Fruit fly (Drosophila melanogaster): ENCODE measurements around the gene Argk2.

The Argk2 gene

dm6 chr3L:9057429-9058088 is 10.3 kb downstream of the Argk2 start (continued):
- TF ChIP-seq Sox102F (GFP tag; optimal IDR thresholded peaks at IDR 0.05) (peak; percentile 93), CG4617 (GFP tag; optimal IDR thresholded peaks at IDR 0.05; ENCODE audit: borderline replicate concordance) (peak; percentile 48), CG11696 (GFP tag; IDR thresholded peaks at IDR 0.05) (peak; percentile 55; the same call in 1 of the 2 replicates), CG10431 (GFP tag; optimal IDR thresholded peaks at IDR 0.05) (peak; percentile 78), tio (GFP tag; optimal IDR thresholded peaks at IDR 0.05) (peak; percentile 86), ttk (GFP tag; IDR thresholded peaks at IDR 0.05) (peak; percentile 87), so (GFP tag; IDR thresholded peaks at IDR 0.05) (peak; percentile 87), inv (GFP tag; IDR thresholded peaks at IDR 0.05; ENCODE audit: partially characterized antibody) (no peak), CG3065 (GFP tag; optimal IDR thresholded peaks at IDR 0.05) (peak; percentile 76), CG32767 (GFP tag; IDR thresholded peaks at IDR 0.05) (peak; percentile 82), CG6683 (GFP tag; optimal IDR thresholded peaks at IDR 0.05) (peak; percentile 89), CG34422 (GFP tag; IDR thresholded peaks at IDR 0.05) (peak; percentile 86), cato (GFP tag; optimal IDR thresholded peaks at IDR 0.05; ENCODE audit: borderline replicate concordance) (peak; percentile 78), grau (tag; optimal IDR thresholded peaks at IDR 0.05) (peak; percentile 94), CG3995 (GFP tag; optimal IDR thresholded peaks at IDR 0.05) (peak; percentile 43), crp (GFP tag; optimal IDR thresholded peaks at IDR 0.05) (peak in 1 of 2 experiments; percentile 42), prd (optimal IDR thresholded peaks at IDR 0.05) (no peak), prd (GFP tag; IDR thresholded peaks at IDR 0.05) (peak; percentile 93), CG4328 (GFP tag; optimal IDR thresholded peaks at IDR 0.05) (peak; percentile 87), hbn (GFP tag; IDR thresholded peaks at IDR 0.05; ENCODE audit: partially characterized antibody) (no peak), Xbp1 (GFP tag; optimal IDR thresholded peaks at IDR 0.05) (peak; percentile 90), seq (GFP tag; IDR thresholded peaks at IDR 0.05) (peak; percentile 88), Opbp (GFP tag; IDR thresholded peaks at IDR 0.05; ENCODE audit: partially characterized antibody) (no peak), br (optimal IDR thresholded peaks at IDR 0.05) (no peak), CG32772 (GFP tag; IDR thresholded peaks at IDR 0.05) (peak; percentile 90), CG10147 (GFP tag; optimal IDR thresholded peaks at IDR 0.05) (peak; percentile 94), ranshi (GFP tag; IDR thresholded peaks at IDR 0.05) (peak; percentile 93), Nf-YA (GFP tag; IDR thresholded peaks at IDR 0.05) (peak; percentile 79), jigr1 (GFP tag; IDR thresholded peaks at IDR 0.05) (peak; percentile 78; the same call in 2 of the 3 replicates), Hr3 (GFP tag; optimal IDR thresholded peaks at IDR 0.05) (peak; percentile 88), BtbVII (GFP tag; optimal IDR thresholded peaks at IDR 0.05) (peak; percentile 89), cas (GFP tag; IDR thresholded peaks at IDR 0.05) (peak; percentile 79), zf30C (GFP tag; optimal IDR thresholded peaks at IDR 0.05) (peak; percentile 86), nmo (GFP tag; optimal IDR thresholded peaks at IDR 0.05) (peak; percentile 93), HmgZ (tag; optimal IDR thresholded peaks at IDR 0.05) (peak; percentile 94), Fer1 (GFP tag; optimal IDR thresholded peaks at IDR 0.05) (peak; percentile 96), CG9215 (GFP tag; IDR thresholded peaks at IDR 0.05) (peak; percentile 89), MESR4 (GFP tag; optimal IDR thresholded peaks at IDR 0.05) (peak; percentile 25), CG10366 (GFP tag; IDR thresholded peaks at IDR 0.05) (peak; percentile 88), insv (GFP tag; optimal IDR thresholded peaks at IDR 0.05) (peak in 1 of 2 experiments; percentile 60), unc-4 (GFP tag; IDR thresholded peaks at IDR 0.05; ENCODE audit: partially characterized antibody) (no peak), CG17802 (tag; optimal IDR thresholded peaks at IDR 0.05) (peak; percentile 61), dmrt99B (tag; optimal IDR thresholded peaks at IDR 0.05) (peak; percentile 92), CG6854 (GFP tag; optimal IDR thresholded peaks at IDR 0.05) (peak; percentile 85), Bteb2 (GFP tag; optimal IDR thresholded peaks at IDR 0.05) (peak; percentile 60), CG3726 (GFP tag; IDR thresholded peaks at IDR 0.05) (peak; percentile 59; the same call in 1 of the 3 replicates), Usf (GFP tag; optimal IDR thresholded peaks at IDR 0.05) (peak; percentile 80), chif (GFP tag; optimal IDR thresholded peaks at IDR 0.05) (peak; percentile 57 to 60), ind (GFP tag; optimal IDR thresholded peaks at IDR 0.05) (peak; percentile 87), Mrtf (GFP tag; IDR thresholded peaks at IDR 0.05) (peak; percentile 76)
